Fruit fly (Drosophila melanogaster): ENCODE measurements around the gene alph.

Gene alph

DNA sequence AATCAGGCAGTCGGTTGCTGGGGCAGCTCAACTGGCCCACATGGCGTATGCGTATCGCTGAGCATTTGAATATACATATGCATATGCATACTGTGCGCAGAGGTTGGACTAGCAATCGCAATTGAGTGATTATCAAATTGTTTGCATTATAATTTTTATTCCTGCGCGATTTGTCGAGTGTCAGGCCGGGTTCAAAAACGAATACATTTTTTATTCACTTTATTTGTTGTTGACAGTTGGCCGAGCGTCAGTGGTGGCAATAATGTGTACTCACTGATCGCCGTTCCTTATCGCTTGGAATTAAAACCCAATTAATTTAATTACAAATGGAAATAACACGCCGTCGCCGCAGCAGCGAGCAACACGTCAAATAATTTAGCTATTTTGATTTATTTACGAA is 25.9 kb upstream of the alph start:
- peak; percentile 25 for TF ChIP-seq Eip78C (GFP tag)
- TF ChIP-seq CG16779 (tag; optimal IDR thresholded peaks at IDR 0.05), result no peak
- TF ChIP-seq CG32006 (GFP tag; optimal IDR thresholded peaks at IDR 0.05), result no peak
- TF ChIP-seq svp (GFP tag), result peak; percentile 95
- no peak for TF ChIP-seq CG4318 (GFP tag; optimal IDR thresholded peaks at IDR 0.05)
- TF ChIP-seq spab (GFP tag; optimal IDR thresholded peaks at IDR 0.05), result no peak
- TF ChIP-seq vri (GFP tag; optimal IDR thresholded peaks at IDR 0.05), result no peak
- TF ChIP-seq fkh (GFP tag; optimal IDR thresholded peaks at IDR 0.05), result peak; percentile 61
- TF ChIP-seq CG11294 (GFP tag; IDR thresholded peaks at IDR 0.05), result no peak
- TF ChIP-seq Gug (GFP tag; IDR thresholded peaks at IDR 0.05), result no peak
- no peak for TF ChIP-seq Ets21C (GFP tag; optimal IDR thresholded peaks at IDR 0.05)
- no peak for TF ChIP-seq Ets96B (tag; optimal IDR thresholded peaks at IDR 0.05)
- TF ChIP-seq CG11762 (GFP tag; optimal IDR thresholded peaks at IDR 0.05; ENCODE audit: insufficient read depth), result no peak

DNA sequence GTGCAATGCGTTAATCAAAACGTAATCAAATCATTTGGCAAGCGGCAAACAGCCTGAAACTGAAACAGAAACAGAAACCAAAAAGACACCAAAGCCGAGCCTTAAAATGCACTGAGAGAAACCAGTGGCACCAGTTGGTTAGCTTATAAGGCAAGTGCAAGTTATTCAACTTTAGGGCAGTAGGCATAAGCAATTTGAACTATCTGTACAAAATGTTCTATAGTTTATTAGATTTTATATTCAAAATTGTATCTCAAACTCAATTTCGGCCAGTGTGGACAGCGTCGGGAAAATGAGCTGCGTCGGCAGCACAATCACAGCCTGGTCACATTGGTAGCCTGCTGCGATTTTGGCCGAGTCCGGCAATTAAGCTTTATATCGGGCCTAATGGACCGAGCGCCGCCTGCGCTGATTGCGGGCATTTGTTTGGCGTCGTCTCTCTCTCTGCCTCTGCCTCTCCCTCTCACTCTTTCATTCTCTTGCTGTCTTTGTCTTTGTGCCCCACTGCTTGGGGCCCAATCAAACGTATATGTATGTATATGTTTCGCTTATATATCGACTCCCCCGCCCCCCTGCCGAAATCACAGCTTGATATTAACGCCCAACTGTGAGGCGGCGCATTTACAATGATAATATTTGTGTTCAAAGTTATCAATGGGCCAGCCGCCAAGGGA is 24.5 kb upstream of the alph start:
- TF ChIP-seq spab (GFP tag; optimal IDR thresholded peaks at IDR 0.05), result peak; percentile 61
- TF ChIP-seq CG8632 (GFP tag; optimal IDR thresholded peaks at IDR 0.05), result peak; percentile 63
- peak; percentile 91 for TF ChIP-seq esn (GFP tag; optimal IDR thresholded peaks at IDR 0.05)
- peak in 1 of 2 experiments; percentile 63 for TF ChIP-seq ss (GFP tag; optimal IDR thresholded peaks at IDR 0.05)
- peak; percentile 67 for TF ChIP-seq Ets96B (tag; optimal IDR thresholded peaks at IDR 0.05)
- TF ChIP-seq Sox15 (GFP tag; optimal IDR thresholded peaks at IDR 0.05), result peak; percentile 73
- no peak for TF ChIP-seq Hr38 (GFP tag; optimal IDR thresholded peaks at IDR 0.05)
- peak; percentile 5 for TF ChIP-seq dac (GFP tag; optimal IDR thresholded peaks at IDR 0.05)
- peak; percentile 66 for TF ChIP-seq net (GFP tag; optimal IDR thresholded peaks at IDR 0.05)
- TF ChIP-seq topi (GFP tag; optimal IDR thresholded peaks at IDR 0.05), result peak; percentile 92
- peak; percentile 38 for TF ChIP-seq CG4318 (GFP tag; optimal IDR thresholded peaks at IDR 0.05)
- TF ChIP-seq dsx (GFP tag; optimal IDR thresholded peaks at IDR 0.05; ENCODE audit: poor library complexity, severe bottlenecking), result peak; percentile 31
- TF ChIP-seq eg (GFP tag; IDR thresholded peaks at IDR 0.05), result peak; percentile 82
- peak; percentile 82 for TF ChIP-seq CG3919 (GFP tag; optimal IDR thresholded peaks at IDR 0.05)
- TF ChIP-seq CG6163 (GFP tag; IDR thresholded peaks at IDR 0.05), result peak; percentile 86
- TF ChIP-seq CG11902 (GFP tag; optimal IDR thresholded peaks at IDR 0.05), result peak; percentile 77
- TF ChIP-seq lz (GFP tag; optimal IDR thresholded peaks at IDR 0.05), result peak; percentile 91
- peak; percentile 40 for TF ChIP-seq fd59A (GFP tag; optimal IDR thresholded peaks at IDR 0.05)
- TF ChIP-seq pdm3 (GFP tag; optimal IDR thresholded peaks at IDR 0.05), result peak; percentile 76
- peak; percentile 93 for TF ChIP-seq cyc (GFP tag; optimal IDR thresholded peaks at IDR 0.05)
- peak; percentile 36 for TF ChIP-seq CG6808 (GFP tag; optimal IDR thresholded peaks at IDR 0.05)
- TF ChIP-seq CG8319 (GFP tag; optimal IDR thresholded peaks at IDR 0.05), result peak; percentile 47
- peak; percentile 92 for TF ChIP-seq Hr39 (GFP tag; optimal IDR thresholded peaks at IDR 0.05)
- peak; percentile 57 for TF ChIP-seq CG6276 (GFP tag; optimal IDR thresholded peaks at IDR 0.05)
- peak; percentile 68 for TF ChIP-seq vri (GFP tag; optimal IDR thresholded peaks at IDR 0.05)
- peak; percentile 74 for TF ChIP-seq CG10631 (GFP tag; optimal IDR thresholded peaks at IDR 0.05)
- peak; percentile 20 for TF ChIP-seq fkh (GFP tag; optimal IDR thresholded peaks at IDR 0.05)
- peak; percentile 54 for TF ChIP-seq Gug (GFP tag; IDR thresholded peaks at IDR 0.05)
- TF ChIP-seq Sox14 (GFP tag; optimal IDR thresholded peaks at IDR 0.05), result peak; percentile 82
- no peak for TF ChIP-seq CG16779 (tag; optimal IDR thresholded peaks at IDR 0.05)
- TF ChIP-seq CG6854 (GFP tag; optimal IDR thresholded peaks at IDR 0.05), result peak; percentile 69
- peak; percentile 51 for TF ChIP-seq CG11762 (GFP tag; optimal IDR thresholded peaks at IDR 0.05; ENCODE audit: insufficient read depth)
- TF ChIP-seq Ets21C (GFP tag; optimal IDR thresholded peaks at IDR 0.05), result peak; percentile 86
- peak; percentile 46 for TF ChIP-seq Eip93F (GFP tag; optimal IDR thresholded peaks at IDR 0.05)
- TF ChIP-seq Lpt (GFP tag; optimal IDR thresholded peaks at IDR 0.05), result peak; percentile 40
- TF ChIP-seq CG7368 (GFP tag; optimal IDR thresholded peaks at IDR 0.05), result peak; percentile 72
- peak; percentile 32 to 44 for TF ChIP-seq salr (GFP tag; optimal IDR thresholded peaks at IDR 0.05)
- peak; percentile 74 for TF ChIP-seq achi (GFP tag; optimal IDR thresholded peaks at IDR 0.05)
- TF ChIP-seq Blimp-1 (GFP tag; optimal IDR thresholded peaks at IDR 0.05), result peak; percentile 62
- peak; percentile 92 for TF ChIP-seq CG31627 (GFP tag; optimal IDR thresholded peaks at IDR 0.05)
- TF ChIP-seq Met (GFP tag; optimal IDR thresholded peaks at IDR 0.05), result peak; percentile 87
- peak; percentile 9 for TF ChIP-seq CG9139 (GFP tag; optimal IDR thresholded peaks at IDR 0.05)
- peak; percentile 93 for TF ChIP-seq Eip78C (GFP tag)
- TF ChIP-seq acj6 (GFP tag; optimal IDR thresholded peaks at IDR 0.05), result peak; percentile 81
- TF ChIP-seq CG11294 (GFP tag; IDR thresholded peaks at IDR 0.05), result peak; percentile 52; the same call in 1 of the 2 replicates

Data from whole organism, prepupa.